Worm (Caenorhabditis elegans): Measurements from ENCODE around the gene F12A10.1.
A peak's percentile ranks its signal among the peaks of the same experiment; 100 is the strongest.

The F12A10.1 gene

DNA sequence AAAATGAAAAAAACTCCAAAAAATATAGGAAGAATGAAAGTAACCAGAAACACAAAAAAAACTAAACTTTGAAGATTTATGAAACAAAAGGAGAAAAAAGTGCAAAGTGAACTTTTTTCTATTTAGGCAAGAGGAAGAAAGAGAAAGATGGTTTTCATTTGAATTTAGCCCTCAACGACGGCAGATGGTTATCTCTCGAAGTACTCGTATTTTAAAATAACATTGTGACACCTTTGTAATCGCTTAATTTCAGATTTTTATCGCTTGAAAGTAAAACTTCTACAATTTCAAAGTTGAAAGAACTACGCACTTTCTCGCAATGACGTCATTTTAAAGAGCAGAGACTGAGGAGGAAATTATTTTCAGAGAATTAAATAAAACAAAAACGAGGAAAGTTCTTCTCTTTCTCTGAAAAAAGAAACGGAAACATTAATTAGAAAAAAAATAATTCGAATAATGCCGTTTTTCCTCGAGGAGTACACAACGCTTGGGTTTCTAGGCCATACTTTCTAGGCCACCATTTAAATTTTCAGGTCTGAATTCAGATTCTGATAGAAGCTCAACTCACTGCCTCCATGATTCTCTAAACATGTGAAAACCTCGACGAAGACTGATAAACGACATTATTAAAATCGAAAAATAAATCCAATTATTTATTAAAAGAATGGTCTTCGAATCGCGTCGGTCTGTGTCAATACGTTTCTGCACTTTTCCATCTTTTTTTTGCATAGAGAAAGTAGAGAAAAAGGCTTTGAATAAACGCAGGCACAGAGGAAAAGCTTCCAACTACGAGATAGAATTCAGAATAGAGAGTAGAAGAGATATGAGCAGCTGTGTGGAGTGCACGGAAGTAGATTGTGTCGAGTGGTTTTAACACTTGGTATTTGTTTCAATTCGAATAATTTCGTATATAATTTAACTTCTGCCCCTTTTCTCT lies 15.3 kb downstream of the F12A10.1 start (continued):
- TF ChIP-seq daf-16 (GFP tag; optimal IDR thresholded peaks at IDR 0.05) = no peak
- TF ChIP-seq daf-16 (tag; optimal IDR thresholded peaks at IDR 0.05) = no peak
- no peak for TF ChIP-seq fos-1 (tag; optimal IDR thresholded peaks at IDR 0.05)
- no peak for TF ChIP-seq mep-1 (tag; optimal IDR thresholded peaks at IDR 0.05)
- TF ChIP-seq pqm-1 (tag; optimal IDR thresholded peaks at IDR 0.05) = no peak
- no peak for TF ChIP-seq mdt-29 (GFP tag; IDR thresholded peaks at IDR 0.05)
- no peak for TF ChIP-seq Y105C5A.15 (GFP tag; IDR thresholded peaks at IDR 0.05)
- TF ChIP-seq lim-7 (GFP tag; IDR thresholded peaks at IDR 0.05) = no peak
- no peak for TF ChIP-seq ztf-7 (tag; optimal IDR thresholded peaks at IDR 0.05)
- no peak for TF ChIP-seq php-3 (GFP tag; IDR thresholded peaks at IDR 0.05)
- TF ChIP-seq ceh-44 (GFP tag; IDR thresholded peaks at IDR 0.05) = no peak
- 0 out of 2 replicates have a peak, but pooled peaks have one; percentile 14 for TF ChIP-seq dmd-6 (GFP tag; IDR thresholded peaks at IDR 0.05)
- no peak for TF ChIP-seq zip-11 (GFP tag; IDR thresholded peaks at IDR 0.05)
- no peak for TF ChIP-seq R02D3.7 (tag; optimal IDR thresholded peaks at IDR 0.05)
- TF ChIP-seq lin-38 (GFP tag; IDR thresholded peaks at IDR 0.05) = no peak
- no peak for TF ChIP-seq ctbp-1 (GFP tag; IDR thresholded peaks at IDR 0.05)
- TF ChIP-seq snpc-4 (tag; optimal IDR thresholded peaks at IDR 0.05) = no peak
- no peak for TF ChIP-seq ceh-82 (tag; optimal IDR thresholded peaks at IDR 0.05)
- no peak for TF ChIP-seq daf-19 (GFP tag; conservative IDR thresholded peaks at IDR 0.05)
- TF ChIP-seq T20F7.1 (GFP tag; optimal IDR thresholded peaks at IDR 0.05) = no peak
- TF ChIP-seq lir-3 (tag; optimal IDR thresholded peaks at IDR 0.05) = no peak
- TF ChIP-seq ama-1 (optimal IDR thresholded peaks at IDR 0.05) = no peak
- TF ChIP-seq nhr-25 (tag; optimal IDR thresholded peaks at IDR 0.05; ENCODE audit: borderline replicate concordance, insufficient read depth) = no peak
- no peak for TF ChIP-seq nhr-6 (tag; optimal IDR thresholded peaks at IDR 0.05)
- no peak for TF ChIP-seq arid-1 (GFP tag; conservative IDR thresholded peaks at IDR 0.05)
- no peak for TF ChIP-seq set-16 (GFP tag; IDR thresholded peaks at IDR 0.05)
- TF ChIP-seq mxl-3 (GFP tag; optimal IDR thresholded peaks at IDR 0.05) = no peak
- peak; percentile 2 for TF ChIP-seq rbr-2 (tag; optimal IDR thresholded peaks at IDR 0.05)
- TF ChIP-seq aly-2 (tag; optimal IDR thresholded peaks at IDR 0.05) = no peak
- TF ChIP-seq mes-2 (tag; optimal IDR thresholded peaks at IDR 0.05; ENCODE audit: poor library complexity, severe bottlenecking) = peak; percentile 80
- no peak for TF ChIP-seq ceh-32 (tag; optimal IDR thresholded peaks at IDR 0.05; ENCODE audit: poor library complexity)

DNA sequence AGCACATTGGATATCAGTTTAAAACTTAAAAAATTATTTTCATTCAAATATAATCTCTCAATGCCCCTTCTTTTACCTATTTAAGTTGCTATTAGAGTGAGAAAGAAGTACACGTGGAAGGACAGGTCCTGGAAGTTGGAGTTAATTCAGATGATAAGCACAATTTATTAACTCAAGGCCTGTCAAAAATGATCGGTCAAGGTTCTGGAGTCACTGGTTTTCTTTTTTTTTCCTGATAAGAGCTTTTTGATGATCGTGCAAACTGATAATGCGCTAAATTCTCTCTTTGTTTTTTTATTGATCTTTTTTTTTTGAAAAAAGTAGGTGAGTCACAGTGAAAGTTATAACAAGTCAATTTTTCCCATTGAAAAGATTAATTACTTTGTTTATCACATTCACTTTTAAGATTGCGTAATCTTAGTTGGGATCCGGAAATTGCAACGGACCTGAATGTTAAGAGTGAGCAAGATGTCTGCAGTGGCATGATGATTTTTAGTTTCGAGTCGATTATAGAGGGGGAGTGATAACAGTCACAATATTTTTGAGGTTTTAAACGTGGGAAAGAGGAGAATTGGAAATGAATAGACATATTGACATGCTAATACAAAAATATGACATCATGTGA lies 16.2 kb downstream of the F12A10.1 start:
- TF ChIP-seq nhr-42 (GFP tag; IDR thresholded peaks at IDR 0.05) (no peak), lin-38 (GFP tag; IDR thresholded peaks at IDR 0.05) (no peak), lsy-2 (tag; optimal IDR thresholded peaks at IDR 0.05) (no peak), nhr-77 (tag; optimal IDR thresholded peaks at IDR 0.05) (peak; percentile 76), ZK337.2 (GFP tag; IDR thresholded peaks at IDR 0.05) (no peak), hmg-1.1 (GFP tag; IDR thresholded peaks at IDR 0.05) (no peak), hlh-11 (tag; optimal IDR thresholded peaks at IDR 0.05) (peak; percentile 65), ztf-11 (tag; optimal IDR thresholded peaks at IDR 0.05) (no peak), F26F4.8 (GFP tag; conservative IDR thresholded peaks at IDR 0.05) (no peak), lin-39 (tag; optimal IDR thresholded peaks at IDR 0.05) (no peak), mep-1 (tag; optimal IDR thresholded peaks at IDR 0.05) (no peak), F10B5.3 (tag; optimal IDR thresholded peaks at IDR 0.05) (no peak), arid-1 (GFP tag; conservative IDR thresholded peaks at IDR 0.05) (no peak), tag-97 (GFP tag; IDR thresholded peaks at IDR 0.05) (no peak), pha-4 (GFP tag; IDR thresholded peaks at IDR 0.05) (no peak), pha-4 (tag; optimal IDR thresholded peaks at IDR 0.05) (no peak), dve-1 (tag; optimal IDR thresholded peaks at IDR 0.05; ENCODE audit: insufficient read depth) (peak; percentile 77), lin-1 (GFP tag; IDR thresholded peaks at IDR 0.05) (no peak), daf-16 (GFP tag; optimal IDR thresholded peaks at IDR 0.05) (no peak), daf-16 (tag; optimal IDR thresholded peaks at IDR 0.05) (peak; percentile 44), dmd-6 (GFP tag; IDR thresholded peaks at IDR 0.05) (peak; percentile 94), nhr-102 (tag; optimal IDR thresholded peaks at IDR 0.05) (no peak), skn-1 (tag; optimal IDR thresholded peaks at IDR 0.05) (no peak), attf-4 (tag; optimal IDR thresholded peaks at IDR 0.05) (no peak), ztf-7 (tag; optimal IDR thresholded peaks at IDR 0.05) (no peak), aha-1 (tag) (no peak)
